Fruit fly (Drosophila melanogaster): ENCODE data around the gene RpS10b.

Gene RpS10b

dm6 chrX:19579648-19580301 is 18.1 kb upstream of the RpS10b start, which contains the start of gene Tao (continued):
- no peak for TF ChIP-seq sug (tag; optimal IDR thresholded peaks at IDR 0.05)
- no peak for TF ChIP-seq CG4730 (GFP tag; IDR thresholded peaks at IDR 0.05)
- TF ChIP-seq org-1 (GFP tag; optimal IDR thresholded peaks at IDR 0.05): no peak
- TF ChIP-seq HmgD (GFP tag; optimal IDR thresholded peaks at IDR 0.05): no peak
- no peak for TF ChIP-seq CHES-1-like (GFP tag; optimal IDR thresholded peaks at IDR 0.05)
- peak; percentile 57 for TF ChIP-seq CG7963 (GFP tag; IDR thresholded peaks at IDR 0.05; ENCODE audit: partially characterized antibody)
- TF ChIP-seq CG17361 (GFP tag; IDR thresholded peaks at IDR 0.05): peak; percentile 40; the same call in 1 of the 3 replicates
- TF ChIP-seq insv (GFP tag; optimal IDR thresholded peaks at IDR 0.05): no peak
- no peak for TF ChIP-seq CG30403 (GFP tag; optimal IDR thresholded peaks at IDR 0.05)
- peak; percentile 78 for TF ChIP-seq gfzf (GFP tag; optimal IDR thresholded peaks at IDR 0.05)
- no peak for TF ChIP-seq ara (GFP tag; IDR thresholded peaks at IDR 0.05)
- TF ChIP-seq TFAM (GFP tag; optimal IDR thresholded peaks at IDR 0.05): no peak
- no peak for TF ChIP-seq sob (GFP tag; IDR thresholded peaks at IDR 0.05)
- TF ChIP-seq nmo (GFP tag; optimal IDR thresholded peaks at IDR 0.05): peak; percentile 43
- peak; percentile 13 for TF ChIP-seq Abd-B (GFP tag; optimal IDR thresholded peaks at IDR 0.05)
- TF ChIP-seq cato (GFP tag; optimal IDR thresholded peaks at IDR 0.05; ENCODE audit: borderline replicate concordance): no peak
- TF ChIP-seq Usf (GFP tag; optimal IDR thresholded peaks at IDR 0.05): no peak
- TF ChIP-seq CG7556 (GFP tag; optimal IDR thresholded peaks at IDR 0.05): no peak
- no peak for TF ChIP-seq Dip3 (GFP tag; optimal IDR thresholded peaks at IDR 0.05)
- TF ChIP-seq fru (optimal IDR thresholded peaks at IDR 0.05): no peak
- TF ChIP-seq CG11723 (GFP tag; optimal IDR thresholded peaks at IDR 0.05): no peak
- no peak for TF ChIP-seq NFAT (GFP tag; IDR thresholded peaks at IDR 0.05)
- no peak for TF ChIP-seq Adf1 (GFP tag; IDR thresholded peaks at IDR 0.05)
- TF ChIP-seq exex (tag; optimal IDR thresholded peaks at IDR 0.05): no peak
- no peak for TF ChIP-seq kni (GFP tag; optimal IDR thresholded peaks at IDR 0.05)
- TF ChIP-seq CG16813 (GFP tag; IDR thresholded peaks at IDR 0.05; ENCODE audit: partially characterized antibody): peak; percentile 89
- no peak for TF ChIP-seq z (GFP tag; IDR thresholded peaks at IDR 0.05)
- no peak for TF ChIP-seq Fer3 (tag; optimal IDR thresholded peaks at IDR 0.05)
- no peak for TF ChIP-seq sisA (GFP tag; IDR thresholded peaks at IDR 0.05)
- no peak for TF ChIP-seq lola (GFP tag; optimal IDR thresholded peaks at IDR 0.05)
- no peak for TF ChIP-seq Awh (GFP tag; IDR thresholded peaks at IDR 0.05)
- TF ChIP-seq CG14710 (tag; optimal IDR thresholded peaks at IDR 0.05): peak; percentile 58
- TF ChIP-seq CG13296 (GFP tag; optimal IDR thresholded peaks at IDR 0.05): no peak
- TF ChIP-seq Nf-YC (tag; optimal IDR thresholded peaks at IDR 0.05): no peak
- no peak for TF ChIP-seq jumu (GFP tag; optimal IDR thresholded peaks at IDR 0.05)
- TF ChIP-seq ash1 (GFP tag; optimal IDR thresholded peaks at IDR 0.05): no peak
- TF ChIP-seq CG4707 (GFP tag; optimal IDR thresholded peaks at IDR 0.05): no peak
- no peak for TF ChIP-seq CG12155 (GFP tag; optimal IDR thresholded peaks at IDR 0.05)
- TF ChIP-seq crc (GFP tag; optimal IDR thresholded peaks at IDR 0.05): no peak
- no peak for TF ChIP-seq CG6683 (GFP tag; optimal IDR thresholded peaks at IDR 0.05)
- no peak for TF ChIP-seq nom (GFP tag; optimal IDR thresholded peaks at IDR 0.05)
- TF ChIP-seq pb (GFP tag; optimal IDR thresholded peaks at IDR 0.05): no peak
- TF ChIP-seq Lim3 (GFP tag; IDR thresholded peaks at IDR 0.05): no peak
- no peak for TF ChIP-seq E2f1 (GFP tag; IDR thresholded peaks at IDR 0.05)
- no peak for TF ChIP-seq gce (GFP tag; IDR thresholded peaks at IDR 0.05)
- no peak for TF ChIP-seq wor (GFP tag; IDR thresholded peaks at IDR 0.05)
- no peak for TF ChIP-seq Hr78 (GFP tag; optimal IDR thresholded peaks at IDR 0.05)
- no peak for TF ChIP-seq esg (GFP tag; conservative IDR thresholded peaks at IDR 0.05)
- TF ChIP-seq tin (GFP tag; optimal IDR thresholded peaks at IDR 0.05): no peak
- TF ChIP-seq CG12299 (tag; optimal IDR thresholded peaks at IDR 0.05): no peak
- TF ChIP-seq Med (GFP tag): no peak

Measured in whole organism, embryonic.